Worm (Caenorhabditis elegans) whole organism, late embryonic: ENCODE results near the gene sri-53.

Experiments
- F13H6.1 ChIP-seq: sonication (generic microtip); optimal IDR thresholded peaks from 2 replicates; lab custom pipeline; 2016; ENCODE audit warnings: missing genetic modification characterization, missing compliant biosample characterization
- K02D7.2 ChIP-seq: sonication (generic microtip); optimal IDR thresholded peaks from 2 replicates; lab custom pipeline; 2017; ENCODE audit warnings: mild to moderate bottlenecking, missing genetic modification characterization, missing compliant biosample characterization
- K09A11.1 ChIP-seq: sonication (generic microtip); optimal IDR thresholded peaks from 2 replicates; lab custom pipeline; 2017; ENCODE audit warnings: antibody characterized with exemption, mild to moderate bottlenecking, missing genetic modification characterization, missing compliant biosample characterization; ENCODE audit not compliant: insufficient read depth
- ahr-1 ChIP-seq: sonication (generic microtip); optimal IDR thresholded peaks from 2 replicates; lab custom pipeline; 2016; ENCODE audit warnings: missing genetic modification characterization, missing compliant biosample characterization
- ama-1 ChIP-seq: fragments of 150-350 bp; optimal IDR thresholded peaks from 2 replicates; lab custom pipeline; 2014
- ceh-24 ChIP-seq: sonication (generic microtip); optimal IDR thresholded peaks from 2 replicates; lab custom pipeline; 2016; ENCODE audit warnings: mild to moderate bottlenecking, missing genetic modification characterization, missing compliant biosample characterization
- ceh-31 ChIP-seq: sonication (generic microtip); optimal IDR thresholded peaks from 2 replicates; lab custom pipeline; 2016; ENCODE audit warnings: missing genetic modification characterization, missing compliant biosample characterization
- ceh-34 ChIP-seq: sonication (generic microtip); optimal IDR thresholded peaks from 2 replicates; lab custom pipeline; 2016; ENCODE audit warnings: mild to moderate bottlenecking, missing genetic modification characterization, missing compliant biosample characterization
- ceh-45 ChIP-seq: fragments of 200-800 bp; sonication (Bioruptor generic); IDR thresholded peaks from 2 replicates; pipeline ENCODE4 v1.3.6; 2022; ENCODE audit warnings: missing genetic modification reagents, missing genetic modification characterization, missing compliant biosample characterization
- ceh-9 ChIP-seq: sonication (generic microtip); optimal IDR thresholded peaks from 2 replicates; lab custom pipeline; 2016; ENCODE audit warnings: mild to moderate bottlenecking, missing genetic modification characterization, inconsistent platforms, missing compliant biosample characterization
- dmd-4 ChIP-seq: sonication (generic microtip); optimal IDR thresholded peaks from 2 replicates; lab custom pipeline; 2016; ENCODE audit warnings: borderline replicate concordance, missing genetic modification characterization, missing compliant biosample characterization
- elt-4 ChIP-seq: sonication (generic microtip); optimal IDR thresholded peaks from 2 replicates; lab custom pipeline; 2016; ENCODE audit warnings: missing genetic modification characterization, missing compliant biosample characterization
- ets-4 ChIP-seq: sonication (generic microtip); optimal IDR thresholded peaks from 2 replicates; lab custom pipeline; 2016; ENCODE audit warnings: missing genetic modification characterization, missing compliant biosample characterization
- eyg-1 ChIP-seq: sonication (generic microtip); optimal IDR thresholded peaks from 2 replicates; lab custom pipeline; 2016; ENCODE audit warnings: missing genotype, missing genetic modification characterization, missing compliant biosample characterization
- fkh-6 ChIP-seq: sonication (generic microtip); optimal IDR thresholded peaks from 2 replicates; lab custom pipeline; 2016; ENCODE audit warnings: missing genetic modification characterization, missing compliant biosample characterization
- gmeb-2 ChIP-seq: sonication (generic microtip); optimal IDR thresholded peaks from 2 replicates; lab custom pipeline; 2016; ENCODE audit warnings: missing genetic modification characterization, inconsistent platforms, missing compliant biosample characterization
- hlh-30 ChIP-seq: sonication (generic microtip); optimal IDR thresholded peaks from 2 replicates; lab custom pipeline; 2017; ENCODE audit warnings: antibody characterized with exemption, missing genetic modification characterization, missing compliant biosample characterization; ENCODE audit not compliant: insufficient read depth
- lim-6 ChIP-seq: sonication (generic microtip); optimal IDR thresholded peaks from 2 replicates; lab custom pipeline; 2016; ENCODE audit warnings: missing genetic modification characterization, missing compliant biosample characterization
- nfya-1 ChIP-seq: sonication (generic microtip); optimal IDR thresholded peaks from 2 replicates; lab custom pipeline; 2017; ENCODE audit warnings: missing genetic modification characterization, mild to moderate bottlenecking, missing compliant biosample characterization, antibody characterized with exemption, moderate library complexity
- nhr-232 ChIP-seq: sonication (generic microtip); optimal IDR thresholded peaks from 2 replicates; lab custom pipeline; 2016; ENCODE audit warnings: missing genetic modification characterization, missing compliant biosample characterization
- npax-4 ChIP-seq: sonication (generic microtip); optimal IDR thresholded peaks from 2 replicates; lab custom pipeline; 2016; ENCODE audit warnings: missing genetic modification characterization, missing compliant biosample characterization
- pag-3 ChIP-seq: sonication (generic microtip); optimal IDR thresholded peaks from 2 replicates; lab custom pipeline; 2016; ENCODE audit warnings: missing compliant biosample characterization, missing genetic modification characterization, borderline replicate concordance
- pax-1 ChIP-seq: fragments of 150-350 bp; optimal IDR thresholded peaks from 2 replicates; lab custom pipeline; 2014; ENCODE audit warnings: missing biosample characterization, missing genetic modification characterization
- pha-2 ChIP-seq: sonication (generic microtip); optimal IDR thresholded peaks from 2 replicates; lab custom pipeline; 2017; ENCODE audit warnings: mild to moderate bottlenecking, missing genetic modification characterization, missing compliant biosample characterization
- pqm-1 ChIP-seq: sonication (generic microtip); optimal IDR thresholded peaks from 2 replicates; lab custom pipeline; 2016; ENCODE audit warnings: missing genetic modification characterization, missing compliant biosample characterization
- rnt-1 ChIP-seq: sonication (generic microtip); optimal IDR thresholded peaks from 2 replicates; lab custom pipeline; 2016; ENCODE audit warnings: missing genetic modification characterization, missing compliant biosample characterization
- sdc-2 ChIP-seq: sonication (generic microtip); optimal IDR thresholded peaks from 2 replicates; lab custom pipeline; 2016; ENCODE audit warnings: missing genotype, missing genetic modification characterization, missing compliant biosample characterization
- sox-4 ChIP-seq: sonication (generic microtip); optimal IDR thresholded peaks from 2 replicates; lab custom pipeline; 2017; ENCODE audit warnings: mild to moderate bottlenecking, missing genetic modification characterization, inconsistent platforms, missing compliant biosample characterization
- tbx-7 ChIP-seq: sonication (generic microtip); optimal IDR thresholded peaks from 2 replicates; lab custom pipeline; 2016; ENCODE audit warnings: missing genotype, missing genetic modification characterization, missing compliant biosample characterization
- unc-3 ChIP-seq, 2 experiments: fragments of 200-800 bp in 1 of 2; sonication (Bioruptor generic) in 1 of 2; sonication (generic microtip) in 1 of 2; conservative IDR thresholded peaks in 1 of 2; optimal IDR thresholded peaks in 1 of 2; 2 replicates each; pipeline versions ENCODE4 v1.3.6 to Lab custom; 2016 to 2022; ENCODE audit warnings: missing compliant biosample characterization in 2 of 2, missing genetic modification characterization in 2 of 2, missing genetic modification reagents in 1 of 2
- unc-55 ChIP-seq: sonication (generic microtip); optimal IDR thresholded peaks from 2 replicates; lab custom pipeline; 2017; ENCODE audit warnings: missing biosample characterization, missing genetic modification reagents, missing genetic modification characterization

Gene sri-53

DNA sequence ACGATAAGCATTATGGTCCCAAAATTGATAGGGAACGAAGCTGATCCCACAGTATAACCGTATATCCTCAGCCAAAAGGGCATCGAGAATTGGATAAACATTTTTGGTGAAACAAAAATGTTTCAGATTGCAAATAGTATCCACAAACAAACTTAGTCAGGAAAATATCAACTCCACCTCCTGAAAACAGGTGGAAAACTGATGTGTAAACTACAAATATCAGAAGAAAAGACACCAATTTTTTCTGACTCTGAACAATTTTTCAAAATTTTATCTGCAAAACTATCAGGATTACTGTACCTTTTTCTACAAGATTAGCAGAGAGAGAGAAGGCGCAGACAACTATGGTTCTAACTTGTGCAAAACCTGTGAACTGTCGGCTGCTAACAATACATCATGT, at the start of gene sri-53:
Gene sri-53 (minus strand): TSS at position 101 of the 400 bp plus-strand sequence.
- TF ChIP-seq ceh-31: no peak
- TF ChIP-seq tbx-7 (tag; lab: Kevin White, UChicago): no peak
- TF ChIP-seq K09A11.1 (tag; lab: Kevin White, UChicago): no peak
- TF ChIP-seq ceh-24 (tag; lab: Kevin White, UChicago): no peak
- no peak for TF ChIP-seq ama-1 (lab: Kevin White, UChicago)
- TF ChIP-seq eyg-1: no peak
- no peak for TF ChIP-seq lim-6 (tag; lab: Kevin White, UChicago)
- TF ChIP-seq pag-3 (tag; lab: Kevin White, UChicago): no peak
- no peak for TF ChIP-seq nfya-1
- no peak for TF ChIP-seq sdc-2 (tag; lab: Kevin White, UChicago)
- no peak for TF ChIP-seq pqm-1
- no peak for TF ChIP-seq pha-2 (tag; lab: Kevin White, UChicago)
- no peak for TF ChIP-seq K02D7.2 (tag; lab: Kevin White, UChicago)

DNA sequence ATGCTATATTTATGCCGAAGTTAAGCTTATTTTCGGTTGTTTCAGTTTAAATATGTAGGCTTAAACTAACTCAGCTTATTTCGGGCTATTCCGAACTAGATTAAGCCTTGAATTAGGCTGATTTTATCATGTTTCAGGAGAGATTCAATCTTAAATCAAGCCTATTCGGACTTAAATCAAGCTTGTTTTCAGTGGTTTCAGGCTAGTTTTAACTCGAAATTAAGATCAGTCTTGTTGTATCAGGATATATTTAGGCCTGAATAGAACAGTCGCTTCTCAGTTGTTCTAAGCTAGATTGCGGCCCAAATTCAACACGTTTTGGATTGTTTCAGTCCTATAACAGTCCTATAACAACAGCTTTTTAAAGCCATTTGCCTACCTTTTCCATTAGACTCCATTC, 49.4 kb upstream of the sri-53 start:
- TF ChIP-seq eyg-1 (no peak), unc-55 (no peak), ets-4 (tag; lab: Kevin White, UChicago) (no peak)
- TF ChIP-seq, all 69 proteins: peak for 0

DNA sequence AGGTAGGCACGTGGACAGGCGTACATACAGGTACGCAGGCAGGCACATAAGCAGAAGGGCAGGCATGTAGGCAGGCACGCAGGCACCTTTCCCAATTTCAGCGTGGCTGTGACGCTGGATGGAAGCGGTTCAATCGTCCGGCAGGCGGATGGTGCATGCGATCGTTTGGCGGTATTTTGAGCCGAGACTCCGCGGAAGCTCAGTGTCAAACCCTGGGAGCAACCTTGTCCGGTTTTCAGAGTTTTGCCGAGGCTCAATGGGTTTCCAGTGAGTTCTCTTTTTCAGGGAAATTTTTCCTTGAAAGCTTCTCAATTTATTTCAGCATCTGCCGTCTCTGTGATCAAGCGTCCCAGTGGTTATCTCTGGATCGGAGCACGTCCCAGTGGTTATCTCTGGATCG, 47.8 kb upstream of the sri-53 start:
- no peak for TF ChIP-seq gmeb-2 (tag; lab: Kevin White, UChicago)
- no peak for TF ChIP-seq rnt-1 (tag; lab: Kevin White, UChicago)
- TF ChIP-seq lim-6 (tag; lab: Kevin White, UChicago): no peak
- TF ChIP-seq dmd-4: no peak
- TF ChIP-seq eyg-1: no peak
- no peak for TF ChIP-seq hlh-30 (tag; lab: Kevin White, UChicago)
- TF ChIP-seq elt-4 (tag; lab: Kevin White, UChicago): no peak
- TF ChIP-seq npax-4 (tag; lab: Kevin White, UChicago): no peak

DNA sequence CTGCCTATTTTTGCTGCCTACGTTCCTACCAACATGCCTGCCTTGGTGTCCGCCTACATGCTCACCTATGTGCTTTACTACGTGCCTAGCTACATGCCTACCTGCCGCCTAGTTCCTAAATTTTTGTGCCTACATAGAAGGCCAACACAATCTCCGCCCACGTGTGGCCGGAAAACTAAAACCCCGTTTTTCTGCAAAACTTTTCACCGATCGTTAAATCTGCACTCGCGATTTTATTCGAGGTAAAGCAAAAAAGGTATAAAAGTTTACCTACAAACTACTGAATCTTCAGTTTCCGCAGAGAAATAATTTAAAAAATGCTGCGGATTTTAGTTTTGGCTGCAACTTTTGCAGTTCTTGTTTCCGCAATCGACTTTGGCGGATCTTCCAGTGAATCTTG, 47.0 kb upstream of the sri-53 start, which contains the start of gene clec-124:
Gene clec-124 (plus strand): TSS at position 301 of the 400 bp plus-strand sequence.
- no peak for TF ChIP-seq npax-4 (tag; lab: Kevin White, UChicago)
- TF ChIP-seq F13H6.1: no peak
- TF ChIP-seq ceh-34: no peak
- TF ChIP-seq pax-1 (tag; lab: Kevin White, UChicago): no peak
- no peak for TF ChIP-seq ahr-1 (tag; lab: Kevin White, UChicago)
- TF ChIP-seq rnt-1 (tag; lab: Kevin White, UChicago): no peak

DNA sequence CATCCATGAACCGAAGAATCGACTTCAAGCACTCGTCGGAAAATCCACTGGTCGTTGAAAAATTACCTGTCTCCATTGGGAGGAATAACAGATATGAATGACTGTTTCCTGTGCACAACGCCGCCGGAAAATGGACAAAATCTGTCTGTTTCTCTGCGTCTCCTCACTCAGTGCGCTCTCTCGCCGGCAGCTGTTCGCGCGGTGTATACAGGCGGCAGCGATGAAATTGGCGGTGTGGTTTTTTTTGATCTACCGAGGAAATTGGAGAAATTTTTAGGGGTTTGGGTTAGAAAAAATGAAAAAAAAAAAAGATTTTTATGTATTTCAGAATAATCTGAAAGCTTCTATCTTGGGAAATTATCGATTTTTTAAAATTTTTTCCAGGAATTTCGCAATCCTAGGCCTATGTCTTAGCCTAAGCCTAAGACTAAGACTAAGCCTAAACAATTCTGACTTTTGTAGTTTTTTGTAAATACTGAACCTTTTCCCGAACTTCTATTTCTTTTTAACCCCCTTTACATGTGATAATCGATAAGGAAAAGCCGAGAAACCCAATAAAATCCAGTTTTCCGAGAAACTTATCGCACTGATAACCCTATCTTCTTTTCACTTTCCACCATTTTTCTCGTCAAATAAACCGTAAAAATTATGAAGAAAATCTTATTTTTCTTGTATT, 45.8 kb upstream of the sri-53 start, which contains the start of the genes fbxc-50 and C17F4.2:
Gene fbxc-50 (minus strand): TSS at position 81 of the 676 bp plus-strand sequence.
Gene C17F4.2 (plus strand): TSS at position 626 of the 676 bp plus-strand sequence.
- no peak for TF ChIP-seq fkh-6

DNA sequence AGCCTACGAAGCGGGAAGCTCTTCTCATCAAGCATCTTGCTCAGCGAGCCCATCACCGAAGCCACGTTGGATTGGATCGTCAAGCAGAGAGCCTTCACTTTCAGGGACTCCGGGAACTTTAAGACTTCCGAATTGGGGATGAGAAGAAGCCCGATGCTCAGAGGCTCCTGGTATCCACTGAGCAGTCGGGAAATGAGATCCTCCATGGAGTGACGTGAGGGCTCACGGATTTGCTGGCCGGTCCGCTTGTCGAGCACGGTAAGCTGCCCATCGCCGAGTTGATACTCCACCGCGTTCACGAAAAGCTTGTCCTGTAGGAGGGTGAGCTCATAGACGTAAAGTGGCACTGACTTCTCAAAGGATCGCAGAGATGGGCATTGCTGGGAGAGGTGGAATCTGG, 45.1 kb upstream of the sri-53 start:
- TF ChIP-seq sdc-2 (tag; lab: Kevin White, UChicago) (no peak), ceh-9 (no peak), ets-4 (tag; lab: Kevin White, UChicago) (no peak), nfya-1 (no peak)

DNA sequence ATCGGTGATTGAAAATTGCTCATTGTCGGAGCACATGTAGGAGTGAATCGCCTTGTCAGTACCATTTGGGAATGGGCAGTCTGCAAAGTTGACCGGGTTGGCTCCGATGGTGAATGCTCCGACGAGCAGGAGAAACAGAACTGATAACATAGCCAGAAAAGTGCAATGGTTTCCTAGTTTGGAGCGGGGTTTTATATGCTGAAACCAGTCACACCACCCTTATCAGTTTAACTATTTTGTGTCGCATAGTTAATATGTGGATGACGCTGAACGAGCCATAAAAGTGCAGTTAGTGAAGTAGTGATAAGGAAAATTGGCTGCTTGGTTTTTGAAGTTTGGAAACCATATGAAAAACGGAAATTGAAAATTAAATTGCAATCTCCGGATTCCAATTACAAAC, 43.4 kb upstream of the sri-53 start, which contains the start of gene C17F4.7:
Gene C17F4.7 (minus strand): TSS at position 180 of the 400 bp plus-strand sequence.
- TF ChIP-seq ceh-45 (no peak), pax-1 (tag; lab: Kevin White, UChicago) (no peak), unc-3 (GFP tag; conservative IDR thresholded peaks at IDR 0.05; lab: Robert Waterston, UW) (no peak), unc-3 (tag; optimal IDR thresholded peaks at IDR 0.05; lab: Kevin White, UChicago) (no peak), ceh-31 (no peak), nhr-232 (tag; lab: Kevin White, UChicago) (no peak), tbx-7 (tag; lab: Kevin White, UChicago) (no peak), sox-4 (tag; lab: Kevin White, UChicago) (no peak)
